Worm (Caenorhabditis elegans) whole organism, mixed stage, embryonic: Measurements from ENCODE around the gene pct-1.

ENCODE experiments used
- ceh-83 ChIP-seq: fragments of 200-800 bp; sonication (Bioruptor generic); optimal IDR thresholded peaks from 2 replicates; lab custom pipeline; 2018; ENCODE audit warnings: mild to moderate bottlenecking, missing genetic modification characterization, missing compliant biosample characterization
- elt-3 ChIP-seq: fragments of 150-350 bp; optimal IDR thresholded peaks from 2 replicates; lab custom pipeline; 2014; ENCODE audit warnings: missing biosample characterization, missing genetic modification characterization
- mls-2 ChIP-seq: sonication (generic microtip); optimal IDR thresholded peaks from 2 replicates; lab custom pipeline; 2016; ENCODE audit warnings: mild to moderate bottlenecking, missing genetic modification characterization, moderate library complexity, missing compliant biosample characterization
- nhr-237 ChIP-seq: fragments of 150-350 bp; optimal IDR thresholded peaks from 2 replicates; lab custom pipeline; 2014; ENCODE audit warnings: missing biosample characterization, missing genetic modification characterization
- nhr-28 ChIP-seq: fragments of 150-350 bp; optimal IDR thresholded peaks from 2 replicates; lab custom pipeline; 2014; ENCODE audit warnings: missing biosample characterization, missing genetic modification characterization
- unc-120 ChIP-seq: sonication (generic microtip); optimal IDR thresholded peaks from 2 replicates; lab custom pipeline; 2017; ENCODE audit warnings: missing genetic modification characterization, missing compliant biosample characterization; ENCODE audit not compliant: poor library complexity, severe bottlenecking
- unc-62 ChIP-seq: fragments of 150-350 bp; optimal IDR thresholded peaks from 2 replicates; lab custom pipeline; 2014; ENCODE audit warnings: missing biosample characterization, missing genetic modification reagents, missing genetic modification characterization

- no peak for TF ChIP-seq elt-3 (tag; lab: Kevin White, UChicago)
- no peak for TF ChIP-seq unc-62
- no peak for TF ChIP-seq nhr-237 (tag; lab: Kevin White, UChicago)
- no peak for TF ChIP-seq unc-120 (tag; lab: Kevin White, UChicago)
- no peak for TF ChIP-seq nhr-28
- TF ChIP-seq ceh-83 (GFP tag; lab: Kevin White, UChicago) = no peak
- no peak for TF ChIP-seq mls-2 (tag; lab: Kevin White, UChicago)
Observed at ce11 chrIV:8173610-8174009, 2.7 kb upstream of the pct-1 start.
